Worm (Caenorhabditis elegans) whole organism, L2 larva: ENCODE measurements around the gene drd-5.

Experiments used
- ama-1 ChIP-seq: fragments of 150-350 bp; optimal IDR thresholded peaks from 2 replicates; lab custom pipeline; 2018; ENCODE audit warnings: inconsistent platforms
- nhr-12 ChIP-seq: fragments of 150-350 bp; optimal IDR thresholded peaks from 2 replicates; lab custom pipeline; 2014; ENCODE audit warnings: missing biosample characterization, missing genetic modification characterization
- nhr-21 ChIP-seq: fragments of 150-350 bp; optimal IDR thresholded peaks from 2 replicates; lab custom pipeline; 2014; ENCODE audit warnings: missing biosample characterization, missing genetic modification characterization
- skn-1 ChIP-seq: sonication (generic microtip); optimal IDR thresholded peaks from 2 replicates; lab custom pipeline; 2017; ENCODE audit warnings: missing biosample characterization, missing genetic modification characterization
- sma-3 ChIP-seq: sonication (generic microtip); optimal IDR thresholded peaks from 2 replicates; lab custom pipeline; 2016; ENCODE audit warnings: missing genetic modification reagents, missing genetic modification characterization, missing compliant biosample characterization
- unc-62 ChIP-seq: fragments of 150-350 bp; optimal IDR thresholded peaks from 2 replicates; lab custom pipeline; 2014; ENCODE audit warnings: missing biosample characterization, missing genetic modification reagents, missing genetic modification characterization
- ztf-11 ChIP-seq: sonication (generic microtip); optimal IDR thresholded peaks from 2 replicates; lab custom pipeline; 2017; ENCODE audit warnings: missing biosample characterization, missing genetic modification characterization

DNA sequence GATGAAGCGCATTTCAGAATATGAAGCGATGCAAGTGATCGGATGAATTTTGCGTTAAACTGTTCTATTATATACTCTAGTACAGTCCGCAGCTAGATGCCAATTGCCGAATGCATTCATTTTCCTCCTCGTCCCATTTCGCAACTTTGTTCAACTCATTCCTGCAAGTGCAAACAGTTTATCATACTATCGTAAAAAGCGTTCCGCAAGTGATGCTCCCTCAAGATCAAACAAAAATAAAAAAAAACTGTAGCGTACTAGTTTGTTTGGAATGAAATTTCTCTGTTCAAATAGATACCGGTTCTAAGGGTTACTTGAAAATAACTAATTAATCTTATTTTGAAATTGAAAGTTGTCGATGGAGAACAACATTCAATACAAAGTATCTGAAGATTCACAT lies 25.3 kb downstream of the drd-5 start, which contains the start of gene pqn-57:
- TF ChIP-seq unc-62 (GFP tag; lab: Kevin White, UChicago): no peak
- no peak for TF ChIP-seq skn-1 (tag; lab: Kevin White, UChicago)
- TF ChIP-seq nhr-21 (tag; lab: Kevin White, UChicago): no peak
- no peak for TF ChIP-seq ama-1
- no peak for TF ChIP-seq sma-3 (GFP tag; lab: Kevin White, UChicago)
- no peak for TF ChIP-seq ztf-11 (tag; lab: Kevin White, UChicago)
- TF ChIP-seq nhr-12: no peak
